Fruit fly (Drosophila melanogaster): ENCODE results near the gene Nasp.

- TF ChIP-seq CG8478 (optimal IDR thresholded peaks at IDR 0.05) (no peak), CTCF (optimal IDR thresholded peaks at IDR 0.05) (no peak)
Measured at dm6 chr3R:8701197-8701596, 46.4 kb upstream of the Nasp start.
